Fruit fly (Drosophila melanogaster) S2 (cell line): Measurements from ENCODE around the gene CG9471.

ENCODE experiments used
- CG8478 ChIP-seq: fragments of >200 bp; optimal IDR thresholded peaks from 2 replicates; lab custom pipeline; 2018
- CTCF ChIP-seq, 2 experiments: fragments of >200 bp; optimal IDR thresholded peaks; 2 replicates each; lab custom pipeline; 2018

DNA sequence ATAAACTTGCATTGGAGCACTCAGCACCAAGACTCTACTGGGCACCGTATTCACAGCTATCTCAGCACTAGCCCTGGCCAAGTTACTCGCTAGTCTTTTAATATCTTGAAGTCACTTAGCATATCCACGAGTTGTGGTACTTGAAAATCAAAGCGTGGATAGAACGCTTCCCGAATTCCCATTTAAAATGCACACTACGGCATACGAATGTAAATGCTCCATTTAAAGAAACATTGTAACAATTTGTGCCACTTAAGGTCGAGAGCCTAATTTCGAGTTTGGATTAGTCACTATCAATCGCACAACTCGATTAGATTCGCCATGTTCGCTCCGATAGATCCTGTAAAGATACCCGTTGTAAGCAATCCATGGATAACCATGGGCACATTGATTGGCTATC, 42.5 kb upstream of the CG9471 start, which contains the start of gene eloF:
- TF ChIP-seq CG8478 (lab: Kevin White, UChicago), result no peak
- no peak for TF ChIP-seq CTCF (optimal IDR thresholded peaks at IDR 0.05; lab: Kevin White, UChicago)
